Worm (Caenorhabditis elegans) whole organism, L4 larva: ENCODE results near the gene F31D5.6.

ENCODE experiments used
- F44E2.7 ChIP-seq: fragments of 200-800 bp; sonication (Bioruptor generic); IDR thresholded peaks from 2 replicates; pipeline ENCODE4 v2.1.2; 2022; ENCODE audit warnings: missing genetic modification characterization, missing compliant biosample characterization
- F49E8.2 ChIP-seq: sonication (generic microtip); optimal IDR thresholded peaks from 2 replicates; lab custom pipeline; 2016; ENCODE audit warnings: missing compliant biosample characterization, mild to moderate bottlenecking, missing genetic modification characterization, borderline replicate concordance
- Y48G9A.11 ChIP-seq: fragments of 200-800 bp; sonication (Bioruptor generic); IDR thresholded peaks from 2 replicates; pipeline ENCODE4 v1.3.6; 2022; ENCODE audit warnings: missing genetic modification reagents, missing genetic modification characterization, missing compliant biosample characterization
- aha-1 ChIP-seq: fragments of 150-350 bp; peaks from one replicate; lab custom pipeline; 2014; ENCODE audit warnings: missing biosample characterization, missing genetic modification characterization
- ceh-20 ChIP-seq: fragments of 200-800 bp; sonication (Bioruptor generic); IDR thresholded peaks from 2 replicates; pipeline ENCODE4 v1.3.6; 2022; ENCODE audit warnings: missing genetic modification reagents, missing genetic modification characterization, missing compliant biosample characterization
- ctbp-1 ChIP-seq: fragments of 200-800 bp; sonication (Bioruptor generic); IDR thresholded peaks from 2 replicates; pipeline ENCODE4 v1.3.6; 2022; ENCODE audit warnings: missing genetic modification reagents, missing genetic modification characterization, missing compliant biosample characterization
- daf-16 ChIP-seq, 3 experiments: sonication (generic microtip); optimal IDR thresholded peaks; 2 replicates each; lab custom pipeline; 2016 to 2017; ENCODE audit warnings: missing genetic modification characterization in 3 of 3, missing genetic modification reagents in 3 of 3, mild to moderate bottlenecking in 2 of 3, missing compliant biosample characterization in 2 of 3, missing biosample characterization in 1 of 3, moderate library complexity in 1 of 3
- daf-8 ChIP-seq: fragments of 200-800 bp; sonication (Bioruptor generic); IDR thresholded peaks from 2 replicates; pipeline ENCODE4 v1.3.6; 2022; ENCODE audit warnings: missing genetic modification characterization, missing compliant biosample characterization
- dmd-9 ChIP-seq: fragments of 200-800 bp; sonication (Bioruptor generic); IDR thresholded peaks from 2 replicates; pipeline ENCODE4 v1.3.6; 2022; ENCODE audit warnings: missing genetic modification reagents, missing genetic modification characterization, missing compliant biosample characterization
- duxl-1 ChIP-seq: sonication (generic microtip); optimal IDR thresholded peaks from 2 replicates; lab custom pipeline; 2016; ENCODE audit warnings: mild to moderate bottlenecking, missing genetic modification characterization, moderate library complexity, missing compliant biosample characterization; ENCODE audit not compliant: poor library complexity
- egl-43 ChIP-seq: fragments of 200-800 bp; sonication (Bioruptor generic); IDR thresholded peaks from 2 replicates; pipeline ENCODE4 v1.3.6; 2022; ENCODE audit warnings: missing genetic modification reagents, missing genetic modification characterization, missing compliant biosample characterization
- hlh-11 ChIP-seq: fragments of 200-800 bp; sonication (Bioruptor generic); optimal IDR thresholded peaks from 2 replicates; lab custom pipeline; 2018; ENCODE audit warnings: mild to moderate bottlenecking, missing genetic modification characterization, missing compliant biosample characterization
- hlh-30 ChIP-seq: sonication (generic microtip); optimal IDR thresholded peaks from 2 replicates; lab custom pipeline; 2017; ENCODE audit warnings: antibody characterized with exemption, mild to moderate bottlenecking, missing genetic modification characterization, missing compliant biosample characterization; ENCODE audit not compliant: insufficient read depth
- lin-38 ChIP-seq: fragments of 200-800 bp; sonication (Bioruptor generic); IDR thresholded peaks from 2 replicates; pipeline ENCODE4 v1.3.6; 2022; ENCODE audit warnings: missing genetic modification reagents, missing genetic modification characterization, missing compliant biosample characterization
- madf-5 ChIP-seq, 2 experiments: fragments of 200-800 bp; sonication (Bioruptor generic); IDR thresholded peaks; 2 replicates each; pipeline ENCODE4 v1.3.6; 2022; ENCODE audit warnings: missing compliant biosample characterization in 2 of 2, missing genetic modification characterization in 2 of 2
- madf-9 ChIP-seq: fragments of 200-800 bp; sonication (Bioruptor generic); conservative IDR thresholded peaks from 2 replicates; pipeline ENCODE4 v1.3.6; 2022; ENCODE audit warnings: missing genetic modification reagents, missing genetic modification characterization, missing compliant biosample characterization
- mes-2 ChIP-seq: sonication (generic microtip); optimal IDR thresholded peaks from 2 replicates; lab custom pipeline; 2016; ENCODE audit warnings: missing genotype, mild to moderate bottlenecking, missing genetic modification characterization, missing compliant biosample characterization; ENCODE audit not compliant: poor library complexity, severe bottlenecking
- nhr-10 ChIP-seq: fragments of 150-350 bp; optimal IDR thresholded peaks from 2 replicates; lab custom pipeline; 2014; ENCODE audit warnings: missing biosample characterization, missing genetic modification characterization
- nhr-237 ChIP-seq: sonication (generic microtip); optimal IDR thresholded peaks from 2 replicates; lab custom pipeline; 2017; ENCODE audit warnings: missing biosample characterization, missing genetic modification characterization
- nhr-6 ChIP-seq: fragments of 150-350 bp; optimal IDR thresholded peaks from 2 replicates; lab custom pipeline; 2014; ENCODE audit warnings: missing biosample characterization, missing genetic modification characterization
- pha-4 ChIP-seq, 2 experiments: fragments of 150-350 bp in 1 of 2; fragments of 200-800 bp in 1 of 2; sonication (Bioruptor generic) in 1 of 2; IDR thresholded peaks in 1 of 2; optimal IDR thresholded peaks in 1 of 2; 2 replicates each; pipeline versions ENCODE4 v1.3.6 to Lab custom; 2014 to 2022; ENCODE audit warnings: missing genetic modification characterization in 2 of 2, missing genetic modification reagents in 2 of 2, missing biosample characterization in 1 of 2, missing compliant biosample characterization in 1 of 2
- php-3 ChIP-seq: fragments of 200-800 bp; sonication (Bioruptor generic); IDR thresholded peaks from 2 replicates; pipeline ENCODE4 v1.3.6; 2022; ENCODE audit warnings: missing genetic modification reagents, missing genetic modification characterization, missing compliant biosample characterization
- sdz-12 ChIP-seq: fragments of 200-800 bp; sonication (Bioruptor generic); optimal IDR thresholded peaks from 2 replicates; lab custom pipeline; 2018; ENCODE audit warnings: mild to moderate bottlenecking, missing genetic modification characterization, missing compliant biosample characterization
- snpc-4 ChIP-seq: fragments of 150-350 bp; optimal IDR thresholded peaks from 2 replicates; lab custom pipeline; 2014; ENCODE audit warnings: missing biosample characterization, missing genetic modification characterization
- spr-1 ChIP-seq: sonication (generic microtip); optimal IDR thresholded peaks from 2 replicates; lab custom pipeline; 2016; ENCODE audit warnings: mild to moderate bottlenecking, missing genetic modification characterization, missing compliant biosample characterization
- unc-39 ChIP-seq: sonication (generic microtip); optimal IDR thresholded peaks from 2 replicates; lab custom pipeline; 2017; ENCODE audit warnings: missing biosample characterization, missing genetic modification characterization
- unc-62 ChIP-seq, 3 experiments: fragments of 150-350 bp in 1 of 3; sonication (generic microtip); optimal IDR thresholded peaks in 2 of 3; peaks in 1 of 3; 1 replicate in 1 of 3; 2 replicates in 2 of 3; lab custom pipeline; 2014 to 2017; ENCODE audit warnings: missing biosample characterization in 3 of 3, missing genetic modification characterization in 3 of 3, missing genetic modification reagents in 3 of 3, missing genotype in 1 of 3
- zip-11 ChIP-seq: fragments of 200-800 bp; sonication (Bioruptor generic); IDR thresholded peaks from 2 replicates; pipeline ENCODE4 v1.3.6; 2022; ENCODE audit warnings: missing genetic modification characterization, missing compliant biosample characterization
- zip-2 ChIP-seq: fragments of 150-350 bp; optimal IDR thresholded peaks from 2 replicates; lab custom pipeline; 2014; ENCODE audit warnings: missing biosample characterization, missing genetic modification characterization

The F31D5.6 gene

DNA sequence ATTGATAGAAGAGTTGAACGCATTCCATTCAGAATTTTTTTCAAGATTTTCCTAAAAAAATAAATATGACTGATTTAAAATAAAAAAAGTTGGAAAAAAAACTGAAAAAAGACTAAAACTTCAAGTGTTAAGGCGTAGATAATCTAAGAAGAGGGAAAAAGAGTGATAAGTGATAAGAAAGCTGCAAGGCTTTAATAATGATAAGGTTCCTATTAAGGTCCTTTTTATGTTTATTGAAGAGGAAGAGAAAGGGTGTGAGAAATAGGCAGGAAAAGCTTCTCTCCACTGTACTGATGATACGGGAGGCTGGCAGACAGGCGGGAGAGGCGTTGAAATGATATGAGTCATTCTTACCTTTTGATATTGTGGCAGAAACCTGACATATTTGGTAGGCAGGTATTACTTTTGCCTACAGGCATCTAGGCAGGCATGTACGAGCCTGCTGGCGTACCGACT, 5.7 kb upstream of the F31D5.6 start, which contains the start of gene mth-1 (continued):
- no peak for TF ChIP-seq duxl-1
- peak; percentile 12 for TF ChIP-seq hlh-11 (tag; lab: Kevin White, UChicago)
- no peak for TF ChIP-seq dmd-9 (GFP tag; lab: Robert Waterston, UW)

DNA sequence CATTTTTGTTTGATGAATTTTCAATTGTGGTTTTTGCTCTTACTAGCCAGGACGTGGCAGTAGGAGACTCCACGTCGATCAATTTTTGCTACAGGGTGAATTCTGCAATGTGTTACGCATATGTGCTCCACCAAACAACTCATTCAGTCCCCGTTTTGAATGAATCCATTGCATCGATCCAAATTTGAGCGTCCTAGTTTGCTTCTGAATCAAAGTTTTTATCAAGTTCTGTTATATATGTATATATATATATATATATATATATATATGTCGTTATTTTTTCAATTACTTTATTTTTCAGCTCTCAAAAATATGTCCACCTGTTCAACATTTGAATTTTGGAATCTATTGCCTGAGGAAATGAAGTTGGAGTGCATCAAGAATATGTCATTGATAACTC, 1.6 kb downstream of the F31D5.6 start, which contains the start of gene F31D5.7:
TSS of gene F31D5.7 (plus strand) at position 301 of the 400 bp plus-strand sequence.
- TF ChIP-seq daf-8 (GFP tag; lab: Robert Waterston, UW), result no peak
- TF ChIP-seq spr-1 (tag; lab: Kevin White, UChicago), result no peak
- no peak for TF ChIP-seq nhr-237 (tag; lab: Kevin White, UChicago)
- no peak for TF ChIP-seq zip-11 (GFP tag; lab: Robert Waterston, UW)
- TF ChIP-seq mes-2 (tag; lab: Kevin White, UChicago), result no peak

DNA sequence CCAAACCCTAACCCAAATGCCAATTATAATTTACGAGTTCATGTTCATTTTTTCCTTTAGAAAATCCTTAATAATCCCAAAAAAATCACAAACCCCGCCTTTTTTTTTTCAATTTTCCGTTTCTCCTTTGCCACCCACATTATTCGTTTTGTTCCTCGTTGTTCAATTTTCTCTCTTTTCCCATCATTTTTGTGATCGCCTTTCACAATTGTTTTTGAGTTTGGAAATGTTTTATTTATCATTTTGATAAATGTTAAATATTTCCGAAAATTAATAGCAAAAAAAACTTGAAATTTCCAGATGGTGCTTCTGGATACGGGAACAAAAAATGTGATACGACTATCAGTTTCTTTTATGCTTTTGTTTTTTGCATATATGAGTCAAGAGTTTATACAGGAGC, 5.8 kb downstream of the F31D5.6 start, which contains the start of gene F31D5.2:
TSS of gene F31D5.2 (plus strand) at position 301 of the 400 bp plus-strand sequence.
- TF ChIP-seq unc-62 (GFP tag; optimal IDR thresholded peaks at IDR 0.05 in 1 of 2; lab: Kevin White, UChicago), result peak in 1 of 2 experiments; percentile 27
- TF ChIP-seq unc-62 (tag; optimal IDR thresholded peaks at IDR 0.05; lab: Kevin White, UChicago), result no peak
- TF ChIP-seq zip-2 (tag; lab: Kevin White, UChicago), result no peak

DNA sequence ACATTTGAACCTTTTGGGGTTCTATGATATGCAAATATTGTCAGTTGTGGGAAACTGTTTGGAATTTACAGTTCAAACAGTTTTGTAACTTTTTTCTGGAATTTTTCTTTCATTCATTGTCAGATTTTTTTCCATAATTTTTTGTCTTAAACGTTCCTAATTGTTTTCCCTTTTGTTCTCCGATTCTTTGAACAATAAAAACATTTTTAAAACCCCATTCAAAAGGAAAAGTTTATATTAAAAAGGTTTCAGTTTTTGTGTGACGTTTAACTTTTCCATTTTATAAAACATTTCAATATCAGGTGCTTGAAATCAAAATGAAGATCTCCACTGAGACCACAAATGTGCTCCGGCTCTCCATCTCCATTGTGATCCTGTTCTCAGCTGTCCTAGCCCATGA, 9.6 kb downstream of the F31D5.6 start, which contains the start of gene F31D5.1:
TSS of gene F31D5.1 (plus strand) at position 301 of the 400 bp plus-strand sequence.
- no peak for TF ChIP-seq ceh-20
- no peak for TF ChIP-seq sdz-12 (GFP tag; lab: Kevin White, UChicago)
- no peak for TF ChIP-seq nhr-10 (tag; lab: Kevin White, UChicago)
- TF ChIP-seq F49E8.2, result no peak
- no peak for TF ChIP-seq Y48G9A.11 (GFP tag; lab: Robert Waterston, UW)
- no peak for TF ChIP-seq madf-5 (GFP tag; IDR thresholded peaks at IDR 0.05; lab: Robert Waterston, UW)
- TF ChIP-seq lin-38, result no peak
- TF ChIP-seq hlh-30 (tag; lab: Kevin White, UChicago), result no peak
- TF ChIP-seq daf-16 (GFP tag; optimal IDR thresholded peaks at IDR 0.05; lab: Kevin White, UChicago), result no peak
- no peak for TF ChIP-seq daf-16 (tag; optimal IDR thresholded peaks at IDR 0.05; lab: Kevin White, UChicago)
- TF ChIP-seq php-3 (GFP tag; lab: Robert Waterston, UW), result no peak
- TF ChIP-seq unc-39 (tag; lab: Kevin White, UChicago), result no peak
- no peak for TF ChIP-seq ctbp-1 (GFP tag; lab: Robert Waterston, UW)
- TF ChIP-seq pha-4 (GFP tag; IDR thresholded peaks at IDR 0.05; lab: Robert Waterston, UW), result no peak
- TF ChIP-seq pha-4 (tag; optimal IDR thresholded peaks at IDR 0.05; lab: Kevin White, UChicago), result no peak
- no peak for TF ChIP-seq snpc-4 (tag; lab: Kevin White, UChicago)

DNA sequence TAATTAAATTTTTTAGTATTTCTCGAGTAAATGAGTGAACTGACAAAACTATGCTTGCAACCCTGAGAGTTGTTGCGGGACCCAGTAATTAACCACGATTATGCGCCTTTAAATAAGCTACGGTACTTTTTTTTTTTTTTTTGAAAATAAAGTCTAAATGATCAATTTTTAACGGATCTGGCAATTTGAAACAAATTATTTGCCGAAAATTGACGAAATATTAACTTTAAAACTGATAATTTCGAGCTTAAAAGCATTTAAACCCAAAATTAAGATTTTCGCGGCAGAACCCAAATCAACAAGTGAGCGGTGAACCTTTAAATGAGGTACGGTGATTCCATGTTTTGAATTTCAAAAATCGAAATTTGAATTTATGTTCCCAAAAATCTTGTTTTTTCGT, 13.0 kb downstream of the F31D5.6 start:
- peak; percentile 59 for TF ChIP-seq F49E8.2
- TF ChIP-seq egl-43, result no peak
- no peak for TF ChIP-seq madf-9 (GFP tag; lab: Robert Waterston, UW)

DNA sequence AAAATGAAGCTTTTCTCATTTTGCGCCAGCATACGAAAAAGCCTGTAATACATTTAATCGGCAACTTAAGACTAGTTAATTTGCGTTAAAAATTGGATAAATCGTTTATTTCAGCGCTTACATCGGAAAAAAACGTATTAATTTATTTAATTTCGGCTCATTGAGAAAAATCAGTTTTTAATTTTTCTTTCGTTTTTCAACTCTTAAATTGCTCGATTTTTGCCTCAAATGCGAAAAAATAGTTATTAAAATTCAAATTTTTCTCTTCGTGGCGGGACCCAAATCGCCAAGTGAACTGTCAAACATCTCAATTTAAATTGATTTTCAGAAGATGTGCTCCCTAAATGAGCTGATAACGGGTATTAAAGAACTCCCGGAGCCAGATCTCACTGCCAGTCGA, 13.5 kb downstream of the F31D5.6 start, which contains the start of gene C16A11.5:
TSS of gene C16A11.5 (plus strand) at position 323 of the 400 bp plus-strand sequence.
- TF ChIP-seq unc-62 (GFP tag; optimal IDR thresholded peaks at IDR 0.05 in 1 of 2; lab: Kevin White, UChicago) (peak in 1 of 2 experiments; percentile 92), unc-62 (tag; optimal IDR thresholded peaks at IDR 0.05; lab: Kevin White, UChicago) (no peak), F44E2.7 (GFP tag; lab: Robert Waterston, UW) (no peak), nhr-6 (tag; lab: Kevin White, UChicago) (no peak), aha-1 (tag; lab: Kevin White, UChicago) (peak; percentile 77)
